Fruit fly (Drosophila melanogaster): Measurements from ENCODE around the gene Ddr.

The Ddr gene

DNA sequence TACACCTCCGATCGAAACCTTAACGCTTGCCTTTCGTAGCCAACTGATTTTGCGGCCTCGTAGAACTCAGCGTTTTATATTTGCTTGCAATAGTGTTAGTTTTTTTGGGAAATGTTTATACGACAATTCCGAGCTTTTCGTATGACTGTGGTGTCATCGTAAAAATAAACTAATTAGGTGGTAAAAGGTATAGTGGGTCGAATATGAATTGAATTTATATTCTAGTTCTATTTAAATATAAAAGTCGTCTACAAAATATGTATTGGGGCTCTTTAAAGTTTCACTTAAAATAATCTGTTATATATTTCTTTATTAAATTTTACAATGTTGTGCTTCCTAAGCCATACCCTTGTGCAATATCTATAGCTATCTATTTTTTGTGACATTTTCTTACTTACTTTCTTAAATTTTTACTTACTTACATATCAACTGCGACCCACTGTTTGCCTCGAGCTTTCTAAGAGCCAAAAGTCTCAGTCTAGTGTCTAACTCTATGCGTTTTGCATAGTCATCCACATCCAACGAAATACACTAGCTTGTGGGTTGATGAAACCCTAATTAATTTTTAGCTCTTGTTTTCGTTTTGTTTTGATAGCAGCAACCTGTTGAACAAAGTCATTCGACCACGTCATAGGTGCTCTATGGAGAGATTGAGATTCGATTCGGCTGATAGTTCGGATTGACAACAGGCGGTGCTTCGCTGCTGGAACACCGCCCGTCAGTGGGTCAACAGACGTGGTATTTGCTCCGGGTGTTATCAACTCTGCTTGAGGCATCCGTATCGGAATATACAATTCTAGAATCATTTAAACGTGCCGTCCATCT lies 98.3 kb downstream of the Ddr start, which contains the start of gene CG9498 (continued):
- TF ChIP-seq CG9727 (GFP tag; optimal IDR thresholded peaks at IDR 0.05), result peak; percentile 64
- TF ChIP-seq Dip3 (GFP tag; optimal IDR thresholded peaks at IDR 0.05), result no peak
- TF ChIP-seq CG4424 (GFP tag; optimal IDR thresholded peaks at IDR 0.05), result peak; percentile 74
- TF ChIP-seq tx (GFP tag; optimal IDR thresholded peaks at IDR 0.05), result no peak
- TF ChIP-seq Ets65A (GFP tag), result no peak
- TF ChIP-seq hth (optimal IDR thresholded peaks at IDR 0.05), result no peak
- TF ChIP-seq Dp (GFP tag; optimal IDR thresholded peaks at IDR 0.05), result no peak
- no peak for TF ChIP-seq btn (GFP tag; optimal IDR thresholded peaks at IDR 0.05)
- 0 out of 2 replicates have a peak, but pooled peaks have one; percentile 13 for TF ChIP-seq onecut (GFP tag; IDR thresholded peaks at IDR 0.05)
- TF ChIP-seq CG30020 (tag; optimal IDR thresholded peaks at IDR 0.05), result peak; percentile 23
- TF ChIP-seq HLH4C (GFP tag; IDR thresholded peaks at IDR 0.05; ENCODE audit: partially characterized antibody), result no peak
- peak; percentile 22 for TF ChIP-seq pho (GFP tag; optimal IDR thresholded peaks at IDR 0.05)
- TF ChIP-seq grau (tag; optimal IDR thresholded peaks at IDR 0.05), result peak; percentile 91
- no peak for TF ChIP-seq CG14965 (GFP tag; optimal IDR thresholded peaks at IDR 0.05; ENCODE audit: borderline replicate concordance)
- TF ChIP-seq Dip2 (GFP tag; IDR thresholded peaks at IDR 0.05), result no peak

DNA sequence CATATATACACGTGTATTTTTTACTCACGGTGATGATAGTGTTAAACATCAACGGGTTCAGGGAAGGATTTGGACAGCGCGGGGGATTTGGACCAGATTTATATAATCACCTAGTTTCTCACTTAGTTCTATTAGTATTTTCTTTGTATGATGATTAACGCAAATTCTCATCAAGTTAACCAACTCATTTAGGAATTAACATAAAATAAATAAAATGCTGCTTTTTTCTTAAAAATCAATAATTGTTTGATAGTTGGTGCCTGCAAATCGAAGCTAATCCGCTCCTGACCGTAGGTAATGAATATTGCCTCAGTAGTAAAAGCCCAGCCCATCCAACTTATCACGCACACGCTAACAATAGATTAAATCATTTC lies 98.9 kb downstream of the Ddr start:
- TF ChIP-seq vfl (GFP tag; optimal IDR thresholded peaks at IDR 0.05) (peak; percentile 79), CG32767 (GFP tag; IDR thresholded peaks at IDR 0.05) (peak; percentile 66; the same call in 1 of the 2 replicates), Oaz (GFP tag; IDR thresholded peaks at IDR 0.05) (peak; percentile 70), CG9817 (tag; optimal IDR thresholded peaks at IDR 0.05) (peak; percentile 94), CHES-1-like (GFP tag; optimal IDR thresholded peaks at IDR 0.05) (peak; percentile 83), Elba2 (GFP tag; optimal IDR thresholded peaks at IDR 0.05) (no peak), chn (GFP tag; optimal IDR thresholded peaks at IDR 0.05) (peak; percentile 65), CG17328 (GFP tag; IDR thresholded peaks at IDR 0.05) (peak; percentile 36), CG10979 (tag; optimal IDR thresholded peaks at IDR 0.05) (peak; percentile 74), jing (GFP tag; optimal IDR thresholded peaks at IDR 0.05) (peak; percentile 53), Taf1 (GFP tag; IDR thresholded peaks at IDR 0.05) (peak; percentile 90), stwl (tag; optimal IDR thresholded peaks at IDR 0.05) (no peak), CG12155 (GFP tag; optimal IDR thresholded peaks at IDR 0.05) (peak; percentile 77), Oli (tag; optimal IDR thresholded peaks at IDR 0.05) (peak; percentile 84), ato (GFP tag; IDR thresholded peaks at IDR 0.05; ENCODE audit: partially characterized antibody) (no peak), pho (GFP tag; optimal IDR thresholded peaks at IDR 0.05) (peak; percentile 75), pnt (GFP tag; optimal IDR thresholded peaks at IDR 0.05) (peak; percentile 65), CG33557 (GFP tag; optimal IDR thresholded peaks at IDR 0.05) (no peak), CG10321 (GFP tag; IDR thresholded peaks at IDR 0.05) (no peak), CG11504 (tag; optimal IDR thresholded peaks at IDR 0.05) (peak; percentile 91), CG32772 (GFP tag; IDR thresholded peaks at IDR 0.05) (peak; percentile 81), Gug (GFP tag; IDR thresholded peaks at IDR 0.05) (peak; percentile 74; the same call in 3 of the 4 replicates), so (GFP tag; IDR thresholded peaks at IDR 0.05) (peak; percentile 79; the same call in 1 of the 3 replicates), CG6765 (GFP tag; optimal IDR thresholded peaks at IDR 0.05) (peak; percentile 59), pan (optimal IDR thresholded peaks at IDR 0.05) (no peak), pan (GFP tag; optimal IDR thresholded peaks at IDR 0.05 in 1 of 2, IDR thresholded peaks at IDR 0.05 in 1 of 2) (peak in 1 of 2 experiments; percentile 78), CG6254 (GFP tag; optimal IDR thresholded peaks at IDR 0.05) (no peak), CG10431 (GFP tag; optimal IDR thresholded peaks at IDR 0.05) (no peak), CG6813 (GFP tag; optimal IDR thresholded peaks at IDR 0.05) (peak; percentile 69), Nf-YC (tag; optimal IDR thresholded peaks at IDR 0.05) (peak; percentile 76), NK7.1 (GFP tag; optimal IDR thresholded peaks at IDR 0.05) (peak; percentile 66), sna (GFP tag; IDR thresholded peaks at IDR 0.05; ENCODE audit: partially characterized antibody) (no peak), Myb (GFP tag; optimal IDR thresholded peaks at IDR 0.05) (peak; percentile 68), MTF-1 (GFP tag; optimal IDR thresholded peaks at IDR 0.05; ENCODE audit: borderline replicate concordance) (peak; percentile 8), gcm (GFP tag; optimal IDR thresholded peaks at IDR 0.05) (peak; percentile 17)

Measured in whole organism, embryonic.